Worm (Caenorhabditis elegans) whole organism, late embryonic: ENCODE measurements around the gene T07A9.14.
A peak's percentile ranks its signal among the peaks of the same experiment; 100 is the strongest.

ENCODE experiments used
- C38D4.7 ChIP-seq: fragments of 200-800 bp; sonication (Bioruptor generic); optimal IDR thresholded peaks from 2 replicates; lab custom pipeline; 2018; ENCODE audit warnings: mild to moderate bottlenecking, missing genetic modification characterization, moderate library complexity, missing compliant biosample characterization
- F13H6.1 ChIP-seq: sonication (generic microtip); optimal IDR thresholded peaks from 2 replicates; lab custom pipeline; 2016; ENCODE audit warnings: missing genetic modification characterization, missing compliant biosample characterization
- K09A11.1 ChIP-seq: sonication (generic microtip); optimal IDR thresholded peaks from 2 replicates; lab custom pipeline; 2017; ENCODE audit warnings: antibody characterized with exemption, mild to moderate bottlenecking, missing genetic modification characterization, missing compliant biosample characterization; ENCODE audit not compliant: insufficient read depth
- T23F11.4 ChIP-seq: fragments of 200-800 bp; sonication (Bioruptor generic); optimal IDR thresholded peaks from 2 replicates; lab custom pipeline; 2018; ENCODE audit warnings: mild to moderate bottlenecking, missing genetic modification characterization, missing compliant biosample characterization
- Y22D7AL.16 ChIP-seq: sonication (generic microtip); optimal IDR thresholded peaks from 2 replicates; lab custom pipeline; 2016; ENCODE audit warnings: missing genetic modification characterization, missing compliant biosample characterization
- ahr-1 ChIP-seq: sonication (generic microtip); optimal IDR thresholded peaks from 2 replicates; lab custom pipeline; 2016; ENCODE audit warnings: missing genetic modification characterization, missing compliant biosample characterization
- ceh-2 ChIP-seq: sonication (generic microtip); optimal IDR thresholded peaks from 2 replicates; lab custom pipeline; 2016; ENCODE audit warnings: missing genotype, missing genetic modification characterization, missing compliant biosample characterization
- ceh-22 ChIP-seq: sonication (generic microtip); optimal IDR thresholded peaks from 2 replicates; lab custom pipeline; 2017; ENCODE audit warnings: missing biosample characterization, missing genetic modification characterization
- ceh-24 ChIP-seq: sonication (generic microtip); optimal IDR thresholded peaks from 2 replicates; lab custom pipeline; 2016; ENCODE audit warnings: mild to moderate bottlenecking, missing genetic modification characterization, missing compliant biosample characterization
- ceh-30 ChIP-seq: fragments of 150-350 bp; optimal IDR thresholded peaks from 2 replicates; lab custom pipeline; 2014; ENCODE audit warnings: missing biosample characterization, missing genetic modification characterization
- ceh-31 ChIP-seq: sonication (generic microtip); optimal IDR thresholded peaks from 2 replicates; lab custom pipeline; 2016; ENCODE audit warnings: missing genetic modification characterization, missing compliant biosample characterization
- ceh-34 ChIP-seq: sonication (generic microtip); optimal IDR thresholded peaks from 2 replicates; lab custom pipeline; 2016; ENCODE audit warnings: mild to moderate bottlenecking, missing genetic modification characterization, missing compliant biosample characterization
- ceh-48 ChIP-seq: sonication (generic microtip); optimal IDR thresholded peaks from 2 replicates; lab custom pipeline; 2016; ENCODE audit warnings: missing genetic modification characterization, inconsistent platforms, missing compliant biosample characterization
- ceh-6 ChIP-seq: fragments of 200-800 bp; sonication (Bioruptor generic); optimal IDR thresholded peaks from 2 replicates; lab custom pipeline; 2018; ENCODE audit warnings: mild to moderate bottlenecking, missing genetic modification characterization, missing compliant biosample characterization
- ceh-9 ChIP-seq: sonication (generic microtip); optimal IDR thresholded peaks from 2 replicates; lab custom pipeline; 2016; ENCODE audit warnings: mild to moderate bottlenecking, missing genetic modification characterization, inconsistent platforms, missing compliant biosample characterization
- dmd-4 ChIP-seq: sonication (generic microtip); optimal IDR thresholded peaks from 2 replicates; lab custom pipeline; 2016; ENCODE audit warnings: borderline replicate concordance, missing genetic modification characterization, missing compliant biosample characterization
- elt-2 ChIP-seq: sonication (generic microtip); optimal IDR thresholded peaks from 2 replicates; lab custom pipeline; 2016; ENCODE audit warnings: missing genetic modification reagents, missing genetic modification characterization, missing compliant biosample characterization
- elt-4 ChIP-seq: sonication (generic microtip); optimal IDR thresholded peaks from 2 replicates; lab custom pipeline; 2016; ENCODE audit warnings: missing genetic modification characterization, missing compliant biosample characterization
- fkh-6 ChIP-seq: sonication (generic microtip); optimal IDR thresholded peaks from 2 replicates; lab custom pipeline; 2016; ENCODE audit warnings: missing genetic modification characterization, missing compliant biosample characterization
- hlh-13 ChIP-seq: fragments of 200-800 bp; sonication (Bioruptor generic); optimal IDR thresholded peaks from 2 replicates; lab custom pipeline; 2018; ENCODE audit warnings: mild to moderate bottlenecking, missing genetic modification characterization, missing compliant biosample characterization
- hlh-6 ChIP-seq: sonication (generic microtip); optimal IDR thresholded peaks from 2 replicates; lab custom pipeline; 2016; ENCODE audit warnings: missing genotype, missing genetic modification characterization, missing compliant biosample characterization
- lim-6 ChIP-seq: sonication (generic microtip); optimal IDR thresholded peaks from 2 replicates; lab custom pipeline; 2016; ENCODE audit warnings: missing genetic modification characterization, missing compliant biosample characterization
- lin-11 ChIP-seq: fragments of 200-800 bp; sonication (Bioruptor generic); optimal IDR thresholded peaks from 2 replicates; lab custom pipeline; 2018; ENCODE audit warnings: mild to moderate bottlenecking, missing genetic modification characterization, missing compliant biosample characterization
- madf-2 ChIP-seq: sonication (generic microtip); optimal IDR thresholded peaks from 2 replicates; lab custom pipeline; 2017; ENCODE audit warnings: missing genetic modification characterization, missing compliant biosample characterization
- nfya-1 ChIP-seq: sonication (generic microtip); optimal IDR thresholded peaks from 2 replicates; lab custom pipeline; 2017; ENCODE audit warnings: missing genetic modification characterization, mild to moderate bottlenecking, missing compliant biosample characterization, antibody characterized with exemption, moderate library complexity
- nhr-11 ChIP-seq: fragments of 150-350 bp; optimal IDR thresholded peaks from 2 replicates; lab custom pipeline; 2014; ENCODE audit warnings: missing biosample characterization, missing genetic modification characterization
- nhr-232 ChIP-seq: sonication (generic microtip); optimal IDR thresholded peaks from 2 replicates; lab custom pipeline; 2016; ENCODE audit warnings: missing genetic modification characterization, missing compliant biosample characterization
- npax-4 ChIP-seq: sonication (generic microtip); optimal IDR thresholded peaks from 2 replicates; lab custom pipeline; 2016; ENCODE audit warnings: missing genetic modification characterization, missing compliant biosample characterization
- odd-2 ChIP-seq: sonication (generic microtip); optimal IDR thresholded peaks from 2 replicates; lab custom pipeline; 2017; ENCODE audit warnings: antibody characterized with exemption, mild to moderate bottlenecking, missing genetic modification characterization, missing compliant biosample characterization
- pag-3 ChIP-seq: sonication (generic microtip); optimal IDR thresholded peaks from 2 replicates; lab custom pipeline; 2016; ENCODE audit warnings: missing compliant biosample characterization, missing genetic modification characterization, borderline replicate concordance
- pax-1 ChIP-seq: fragments of 150-350 bp; optimal IDR thresholded peaks from 2 replicates; lab custom pipeline; 2014; ENCODE audit warnings: missing biosample characterization, missing genetic modification characterization
- pha-2 ChIP-seq: sonication (generic microtip); optimal IDR thresholded peaks from 2 replicates; lab custom pipeline; 2017; ENCODE audit warnings: mild to moderate bottlenecking, missing genetic modification characterization, missing compliant biosample characterization
- pha-4 ChIP-seq: fragments of 150-350 bp; optimal IDR thresholded peaks from 2 replicates; lab custom pipeline; 2018; ENCODE audit warnings: missing biosample characterization, missing genetic modification reagents, missing genetic modification characterization
- pqm-1 ChIP-seq: sonication (generic microtip); optimal IDR thresholded peaks from 2 replicates; lab custom pipeline; 2016; ENCODE audit warnings: missing genetic modification characterization, missing compliant biosample characterization
- pros-1 ChIP-seq: fragments of 150-350 bp; optimal IDR thresholded peaks from 2 replicates; lab custom pipeline; 2014; ENCODE audit warnings: missing biosample characterization, missing genetic modification reagents, missing genetic modification characterization
- ref-2 ChIP-seq: sonication (generic microtip); optimal IDR thresholded peaks from 2 replicates; lab custom pipeline; 2016; ENCODE audit warnings: missing genetic modification characterization, missing compliant biosample characterization
- rnt-1 ChIP-seq: sonication (generic microtip); optimal IDR thresholded peaks from 2 replicates; lab custom pipeline; 2016; ENCODE audit warnings: missing genetic modification characterization, missing compliant biosample characterization
- sdc-2 ChIP-seq: sonication (generic microtip); optimal IDR thresholded peaks from 2 replicates; lab custom pipeline; 2016; ENCODE audit warnings: missing genotype, missing genetic modification characterization, missing compliant biosample characterization
- sox-2 ChIP-seq: fragments of 200-800 bp; sonication (Bioruptor generic); IDR thresholded peaks from 2 replicates; pipeline ENCODE4 v1.3.6; 2022; ENCODE audit warnings: missing genetic modification reagents, missing genetic modification characterization, missing compliant biosample characterization
- sox-4 ChIP-seq: sonication (generic microtip); optimal IDR thresholded peaks from 2 replicates; lab custom pipeline; 2017; ENCODE audit warnings: mild to moderate bottlenecking, missing genetic modification characterization, inconsistent platforms, missing compliant biosample characterization
- syd-9 ChIP-seq: sonication (generic microtip); optimal IDR thresholded peaks from 2 replicates; lab custom pipeline; 2016; ENCODE audit warnings: mild to moderate bottlenecking, missing genetic modification characterization, moderate library complexity, missing compliant biosample characterization
- tbx-2 ChIP-seq: sonication (generic microtip); optimal IDR thresholded peaks from 2 replicates; lab custom pipeline; 2016; ENCODE audit warnings: missing genetic modification characterization, missing compliant biosample characterization
- tbx-7 ChIP-seq: sonication (generic microtip); optimal IDR thresholded peaks from 2 replicates; lab custom pipeline; 2016; ENCODE audit warnings: missing genotype, missing genetic modification characterization, missing compliant biosample characterization
- ttx-3 ChIP-seq: sonication (generic microtip); optimal IDR thresholded peaks from 2 replicates; lab custom pipeline; 2016; ENCODE audit warnings: missing genetic modification reagents, missing genetic modification characterization, missing compliant biosample characterization
- unc-3 ChIP-seq, 2 experiments: fragments of 200-800 bp in 1 of 2; sonication (Bioruptor generic) in 1 of 2; sonication (generic microtip) in 1 of 2; conservative IDR thresholded peaks in 1 of 2; optimal IDR thresholded peaks in 1 of 2; 2 replicates each; pipeline versions ENCODE4 v1.3.6 to Lab custom; 2016 to 2022; ENCODE audit warnings: missing compliant biosample characterization in 2 of 2, missing genetic modification characterization in 2 of 2, missing genetic modification reagents in 1 of 2
- unc-42 ChIP-seq: sonication (generic microtip); optimal IDR thresholded peaks from 2 replicates; lab custom pipeline; 2016; ENCODE audit warnings: missing genotype, missing genetic modification characterization, missing compliant biosample characterization
- unc-55 ChIP-seq: sonication (generic microtip); optimal IDR thresholded peaks from 2 replicates; lab custom pipeline; 2017; ENCODE audit warnings: missing biosample characterization, missing genetic modification reagents, missing genetic modification characterization
- unc-86 ChIP-seq: sonication (generic microtip); optimal IDR thresholded peaks from 2 replicates; lab custom pipeline; 2016; ENCODE audit warnings: missing genetic modification characterization, missing compliant biosample characterization

The T07A9.14 gene

ce11 chrIV:409935-410334, 23.4 kb downstream of the T07A9.14 start, which contains the start of gene kgb-1:
Gene kgb-1 (minus strand): TSS chrIV:410035.
- TF ChIP-seq hlh-6 (tag; lab: Kevin White, UChicago): no peak
- TF ChIP-seq Y22D7AL.16 (tag; lab: Kevin White, UChicago): no peak
- no peak for TF ChIP-seq sox-4 (tag; lab: Kevin White, UChicago)
- TF ChIP-seq tbx-2 (tag; lab: Kevin White, UChicago): no peak
- TF ChIP-seq F13H6.1 (tag; lab: Kevin White, UChicago): no peak
- no peak for TF ChIP-seq pax-1 (tag; lab: Kevin White, UChicago)
- TF ChIP-seq ahr-1 (tag; lab: Kevin White, UChicago): no peak
- no peak for TF ChIP-seq ceh-48
- TF ChIP-seq T23F11.4 (GFP tag; lab: Kevin White, UChicago): no peak
- TF ChIP-seq sdc-2 (tag; lab: Kevin White, UChicago): no peak
- TF ChIP-seq rnt-1 (tag; lab: Kevin White, UChicago): no peak
- no peak for TF ChIP-seq ref-2 (tag; lab: Kevin White, UChicago)
- TF ChIP-seq unc-3 (GFP tag; conservative IDR thresholded peaks at IDR 0.05; lab: Robert Waterston, UW): no peak
- TF ChIP-seq unc-3 (tag; optimal IDR thresholded peaks at IDR 0.05; lab: Kevin White, UChicago): no peak
- TF ChIP-seq pha-4: no peak
- TF ChIP-seq nfya-1 (tag; lab: Kevin White, UChicago): no peak
- no peak for TF ChIP-seq pag-3 (tag; lab: Kevin White, UChicago)
- TF ChIP-seq fkh-6 (tag; lab: Kevin White, UChicago): no peak

ce11 chrIV:410420-410891, 24.0 kb downstream of the T07A9.14 start, which contains the start of gene T07A9.12:
Gene T07A9.12 (plus strand): TSS chrIV:410867.
- TF ChIP-seq lin-11: no peak
- TF ChIP-seq sox-4 (tag; lab: Kevin White, UChicago): no peak
- peak; percentile 61 for TF ChIP-seq ceh-34 (tag; lab: Kevin White, UChicago)
- peak; percentile 84 for TF ChIP-seq tbx-7 (tag; lab: Kevin White, UChicago)
- peak; percentile 87 for TF ChIP-seq F13H6.1 (tag; lab: Kevin White, UChicago)
- no peak for TF ChIP-seq C38D4.7 (GFP tag; lab: Kevin White, UChicago)
- no peak for TF ChIP-seq nhr-11 (tag; lab: Kevin White, UChicago)
- peak; percentile 62 for TF ChIP-seq pag-3 (tag; lab: Kevin White, UChicago)
- TF ChIP-seq odd-2: no peak
- peak; percentile 90 for TF ChIP-seq ref-2 (tag; lab: Kevin White, UChicago)
- peak; percentile 58 for TF ChIP-seq pha-2 (tag; lab: Kevin White, UChicago)
- TF ChIP-seq unc-55: peak; percentile 19
- TF ChIP-seq pax-1 (tag; lab: Kevin White, UChicago): peak; percentile 56
- TF ChIP-seq syd-9 (tag; lab: Kevin White, UChicago): peak; percentile 32
- peak; percentile 99 for TF ChIP-seq ceh-31 (tag; lab: Kevin White, UChicago)
- TF ChIP-seq ceh-24 (tag; lab: Kevin White, UChicago): no peak
- TF ChIP-seq ceh-9 (tag; lab: Kevin White, UChicago): no peak
- TF ChIP-seq madf-2: peak; percentile 57
- TF ChIP-seq lim-6: peak; percentile 77
- peak; percentile 46 for TF ChIP-seq K09A11.1 (tag; lab: Kevin White, UChicago)
- TF ChIP-seq nhr-232 (tag; lab: Kevin White, UChicago): no peak
- TF ChIP-seq unc-86 (tag; lab: Kevin White, UChicago): peak; percentile 56
- peak; percentile 58 for TF ChIP-seq fkh-6 (tag; lab: Kevin White, UChicago)
- peak; percentile 88 for TF ChIP-seq ceh-2 (tag; lab: Kevin White, UChicago)
- no peak for TF ChIP-seq hlh-13 (GFP tag; lab: Kevin White, UChicago)
- TF ChIP-seq ttx-3: peak; percentile 26
- peak; percentile 78 for TF ChIP-seq pqm-1 (tag; lab: Kevin White, UChicago)
- TF ChIP-seq ceh-30 (tag; lab: Kevin White, UChicago): no peak
- peak; percentile 80 for TF ChIP-seq rnt-1 (tag; lab: Kevin White, UChicago)
- no peak for TF ChIP-seq pha-4
- TF ChIP-seq elt-2 (tag; lab: Kevin White, UChicago): peak; percentile 84
- TF ChIP-seq hlh-6 (tag; lab: Kevin White, UChicago): peak; percentile 3
- no peak for TF ChIP-seq ceh-22
- TF ChIP-seq unc-42: peak; percentile 59
- no peak for TF ChIP-seq unc-3 (GFP tag; conservative IDR thresholded peaks at IDR 0.05; lab: Robert Waterston, UW)
- peak; percentile 51 for TF ChIP-seq unc-3 (tag; optimal IDR thresholded peaks at IDR 0.05; lab: Kevin White, UChicago)
- no peak for TF ChIP-seq sox-2 (GFP tag; lab: Robert Waterston, UW)
- TF ChIP-seq ahr-1 (tag; lab: Kevin White, UChicago): peak; percentile 54
- no peak for TF ChIP-seq npax-4
- no peak for TF ChIP-seq elt-4 (tag; lab: Kevin White, UChicago)
- TF ChIP-seq T23F11.4 (GFP tag; lab: Kevin White, UChicago): no peak
- no peak for TF ChIP-seq ceh-6
- TF ChIP-seq dmd-4 (tag; lab: Kevin White, UChicago): peak; percentile 34
- TF ChIP-seq pros-1: no peak
